Worm (Caenorhabditis elegans): ENCODE data around the gene gon-4.

DNA sequence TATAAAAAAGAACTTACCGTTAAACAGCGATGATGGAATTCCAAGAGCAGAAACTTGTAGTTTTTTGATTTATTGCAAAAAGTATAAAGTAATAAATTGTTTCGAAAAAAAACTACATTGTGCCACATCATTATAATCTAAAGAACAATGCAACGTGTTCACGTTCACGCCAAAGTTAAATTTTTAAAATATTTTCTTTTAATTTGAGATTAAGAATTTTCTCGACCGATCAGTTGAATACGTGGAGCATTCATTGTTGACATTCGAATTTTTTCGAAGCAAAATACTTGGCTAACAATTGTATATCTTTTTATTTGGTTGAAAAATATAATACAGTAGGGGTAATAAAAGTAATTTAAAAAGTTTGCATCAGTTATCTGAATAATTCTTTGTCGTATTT is 33.4 kb downstream of the gon-4 start, which contains the start of gene F01G10.5:
- no peak for TF ChIP-seq ztf-11 (tag; optimal IDR thresholded peaks at IDR 0.05)
- no peak for TF ChIP-seq nhr-21 (tag; optimal IDR thresholded peaks at IDR 0.05)
- no peak for TF ChIP-seq lin-39 (tag; optimal IDR thresholded peaks at IDR 0.05)
- no peak for TF ChIP-seq ztf-4 (tag; optimal IDR thresholded peaks at IDR 0.05)
- TF ChIP-seq skn-1 (tag; optimal IDR thresholded peaks at IDR 0.05), result no peak
- TF ChIP-seq blmp-1 (tag; optimal IDR thresholded peaks at IDR 0.05; ENCODE audit: insufficient read depth), result no peak
- no peak for TF ChIP-seq ZK546.5 (tag; optimal IDR thresholded peaks at IDR 0.05)
- TF ChIP-seq nhr-6 (tag; optimal IDR thresholded peaks at IDR 0.05), result no peak
- no peak for TF ChIP-seq nhr-11 (tag; optimal IDR thresholded peaks at IDR 0.05)
- TF ChIP-seq ztf-1 (GFP tag; conservative IDR thresholded peaks at IDR 0.05), result no peak
- no peak for TF ChIP-seq nhr-237 (tag; optimal IDR thresholded peaks at IDR 0.05)
